Worm (Caenorhabditis elegans) whole organism, L4 larva: ENCODE data around the gene ifas-2.

Experiments
- R02D3.7 ChIP-seq: fragments of 150-350 bp; sonication (generic microtip); optimal IDR thresholded peaks from 3 replicates; lab custom pipeline; 2014; ENCODE audit warnings: missing biosample characterization, missing genetic modification characterization
- aly-2 ChIP-seq: sonication (generic microtip); optimal IDR thresholded peaks from 2 replicates; lab custom pipeline; 2018; ENCODE audit warnings: missing biosample characterization, missing genetic modification characterization
- ces-1 ChIP-seq: fragments of 150-350 bp; sonication (generic microtip); optimal IDR thresholded peaks from 4 replicates; lab custom pipeline; 2014; ENCODE audit warnings: missing biosample characterization, missing genetic modification reagents, missing genetic modification characterization
- hlh-30 ChIP-seq: sonication (generic microtip); optimal IDR thresholded peaks from 2 replicates; lab custom pipeline; 2017; ENCODE audit warnings: antibody characterized with exemption, mild to moderate bottlenecking, missing genetic modification characterization, missing compliant biosample characterization; ENCODE audit not compliant: insufficient read depth
- madf-9 ChIP-seq: fragments of 200-800 bp; sonication (Bioruptor generic); conservative IDR thresholded peaks from 2 replicates; pipeline ENCODE4 v1.3.6; 2022; ENCODE audit warnings: missing genetic modification reagents, missing genetic modification characterization, missing compliant biosample characterization
- nhr-237 ChIP-seq: sonication (generic microtip); optimal IDR thresholded peaks from 2 replicates; lab custom pipeline; 2017; ENCODE audit warnings: missing biosample characterization, missing genetic modification characterization
- skn-1 ChIP-seq: fragments of 150-350 bp; optimal IDR thresholded peaks from 2 replicates; lab custom pipeline; 2014; ENCODE audit warnings: missing biosample characterization, missing genetic modification characterization
- unc-130 ChIP-seq: sonication (generic microtip); optimal IDR thresholded peaks from 2 replicates; lab custom pipeline; 2016; ENCODE audit warnings: missing genetic modification reagents, missing genetic modification characterization, missing compliant biosample characterization
- zfp-2 ChIP-seq: sonication (generic microtip); optimal IDR thresholded peaks from 2 replicates; lab custom pipeline; 2016; ENCODE audit warnings: mild to moderate bottlenecking, missing genetic modification characterization, missing compliant biosample characterization

ce11 chrV:16904612-16905011 is 15.9 kb upstream of the ifas-2 start, which contains the start of gene nhr-262:
- TF ChIP-seq madf-9 (no peak), skn-1 (tag; lab: Kevin White, UChicago) (no peak), aly-2 (tag; lab: Kevin White, UChicago) (no peak), nhr-237 (tag; lab: Kevin White, UChicago) (no peak), ces-1 (no peak), hlh-30 (no peak), R02D3.7 (no peak), unc-130 (GFP tag; lab: Kevin White, UChicago) (no peak), zfp-2 (tag; lab: Kevin White, UChicago) (no peak)
